Fruit fly (Drosophila melanogaster) whole organism, prepupa: ENCODE measurements around the gene CG3704.

Source experiments
- CG10631 ChIP-seq: fragments of 200-800 bp; sonication (Bioruptor generic); optimal IDR thresholded peaks from 2 replicates; lab custom pipeline; 2016; ENCODE audit warnings: missing biosample characterization, missing genetic modification characterization
- CG6808 ChIP-seq: fragments of 200-800 bp; sonication (Bioruptor generic); optimal IDR thresholded peaks from 3 replicates; lab custom pipeline; 2017; ENCODE audit warnings: missing biosample characterization, missing genetic modification characterization, mild to moderate bottlenecking, moderate library complexity, missing genetic modification reagents
- Ets96B ChIP-seq: fragments of 200-800 bp; optimal IDR thresholded peaks from 2 replicates; lab custom pipeline; 2019; ENCODE audit warnings: missing biosample characterization, mild to moderate bottlenecking, missing genetic modification characterization, moderate library complexity
- Met ChIP-seq: fragments of 200-800 bp; sonication (Bioruptor generic); optimal IDR thresholded peaks from 3 replicates; lab custom pipeline; 2016; ENCODE audit warnings: missing biosample characterization, missing genetic modification characterization
- Sox102F ChIP-seq: fragments of 200-800 bp; sonication (Bioruptor generic); optimal IDR thresholded peaks from 2 replicates; lab custom pipeline; 2016; ENCODE audit warnings: missing biosample characterization, mild to moderate bottlenecking, missing genetic modification characterization
- topi ChIP-seq: fragments of 200-800 bp; sonication (Bioruptor generic); optimal IDR thresholded peaks from 3 replicates; lab custom pipeline; 2016; ENCODE audit warnings: missing biosample characterization, missing genetic modification characterization

- TF ChIP-seq CG10631 (no peak), Sox102F (GFP tag; lab: Kevin White, UChicago) (no peak), topi (GFP tag; lab: Kevin White, UChicago) (no peak), Ets96B (tag; lab: Kevin White, UChicago) (no peak), CG6808 (GFP tag; lab: Kevin White, UChicago) (no peak), Met (no peak)
Measured at dm6 chrX:932166-932565, 8.4 kb downstream of the CG3704 start, which contains the start of the genes CG32815 and CG3706.
